Worm (Caenorhabditis elegans): ENCODE measurements around the gene hlh-32.

hlh-32 gene

DNA sequence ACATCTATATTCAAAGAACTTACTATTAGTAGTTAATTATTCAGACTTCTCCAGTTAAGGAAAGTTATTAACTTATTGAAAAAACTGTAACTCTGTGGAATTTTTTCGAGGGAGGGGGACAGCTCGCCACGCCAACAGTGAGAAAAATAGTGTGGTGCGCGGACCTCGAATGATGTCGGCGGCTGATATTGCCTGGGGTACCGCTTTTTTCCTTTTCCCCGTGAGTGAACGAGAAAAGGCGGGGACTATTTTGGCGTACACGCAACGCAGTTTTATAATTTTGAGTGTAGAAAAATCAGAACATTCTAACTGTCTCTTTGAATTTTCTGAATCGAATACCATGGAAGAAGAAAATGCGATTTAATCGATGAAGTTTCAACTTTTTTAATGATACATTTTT is 22.0 kb downstream of the hlh-32 start:
- TF ChIP-seq attf-6 (GFP tag; IDR thresholded peaks at IDR 0.05) = peak; percentile 58

DNA sequence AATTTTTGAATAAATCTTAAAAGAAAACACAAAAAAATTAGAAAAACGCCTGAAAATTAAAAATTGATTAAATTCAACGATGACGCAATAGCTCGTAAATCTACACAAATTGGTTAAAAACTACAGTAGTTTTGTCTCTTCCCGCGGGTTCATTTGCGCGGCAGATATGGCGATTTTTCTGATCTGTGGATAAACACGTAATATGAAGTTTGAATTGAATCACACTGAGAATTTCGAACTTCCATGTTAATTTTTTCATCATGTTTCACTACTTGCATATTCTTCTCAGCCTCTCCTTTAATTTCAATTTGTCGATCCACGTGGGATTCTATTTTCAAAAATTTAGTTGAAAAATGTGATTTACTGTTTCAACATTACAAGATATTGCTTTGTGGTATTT is 35.1 kb downstream of the hlh-32 start:
- TF ChIP-seq Y53G8AR.9 (GFP tag; conservative IDR thresholded peaks at IDR 0.05) = peak; percentile 85
- TF ChIP-seq ztf-22 (GFP tag; optimal IDR thresholded peaks at IDR 0.05) = peak; percentile 12
- TF ChIP-seq nfyb-1 (GFP tag; IDR thresholded peaks at IDR 0.05) = peak; percentile 68
- peak; percentile 79; the same call in 1 of the 2 replicates for TF ChIP-seq Y56A3A.18 (GFP tag; IDR thresholded peaks at IDR 0.05)
- TF ChIP-seq ztf-26 (tag; optimal IDR thresholded peaks at IDR 0.05) = peak; percentile 14
- TF ChIP-seq atf-7 (tag; optimal IDR thresholded peaks at IDR 0.05) = peak; percentile 36
- 0 out of 2 replicates have a peak, but pooled peaks have one; percentile 30 for TF ChIP-seq cebp-2 (GFP tag; IDR thresholded peaks at IDR 0.05)
- peak; percentile 21 for TF ChIP-seq nhr-90 (tag; optimal IDR thresholded peaks at IDR 0.05)
- TF ChIP-seq attf-6 (GFP tag; IDR thresholded peaks at IDR 0.05) = peak; percentile 93
- peak; percentile 20; the same call in 1 of the 2 replicates for TF ChIP-seq B0336.3 (GFP tag; IDR thresholded peaks at IDR 0.05)
- 0 out of 2 replicates have a peak, but pooled peaks have one; percentile 8 for TF ChIP-seq hmg-1.2 (GFP tag; IDR thresholded peaks at IDR 0.05)
- peak; percentile 43; the same call in 1 of the 2 replicates for TF ChIP-seq hsf-1 (GFP tag; IDR thresholded peaks at IDR 0.05)
- peak; percentile 66; the same call in 1 of the 2 replicates for TF ChIP-seq ekl-4 (GFP tag; IDR thresholded peaks at IDR 0.05)
- peak; percentile 83 for TF ChIP-seq repo-1 (tag; optimal IDR thresholded peaks at IDR 0.05)
- TF ChIP-seq tbp1 (GFP tag; optimal IDR thresholded peaks at IDR 0.05) = peak; percentile 36
- TF ChIP-seq egl-44 (GFP tag; IDR thresholded peaks at IDR 0.05) = 0 out of 2 replicates have a peak, but pooled peaks have one; percentile 8
- TF ChIP-seq pbrm-1 (GFP tag; IDR thresholded peaks at IDR 0.05) = peak; percentile 49; the same call in 1 of the 2 replicates
- peak; percentile 31 for TF ChIP-seq snpc-4 (GFP tag; optimal IDR thresholded peaks at IDR 0.05)
- TF ChIP-seq snpc-4 (tag; optimal IDR thresholded peaks at IDR 0.05) = peak in 3 of 4 experiments; percentile 57 to 84 (median 65)
- 0 out of 2 replicates have a peak, but pooled peaks have one; percentile 75 for TF ChIP-seq madf-3 (GFP tag; IDR thresholded peaks at IDR 0.05)
- peak; percentile 9 for TF ChIP-seq gei-17 (GFP tag; optimal IDR thresholded peaks at IDR 0.05)

DNA sequence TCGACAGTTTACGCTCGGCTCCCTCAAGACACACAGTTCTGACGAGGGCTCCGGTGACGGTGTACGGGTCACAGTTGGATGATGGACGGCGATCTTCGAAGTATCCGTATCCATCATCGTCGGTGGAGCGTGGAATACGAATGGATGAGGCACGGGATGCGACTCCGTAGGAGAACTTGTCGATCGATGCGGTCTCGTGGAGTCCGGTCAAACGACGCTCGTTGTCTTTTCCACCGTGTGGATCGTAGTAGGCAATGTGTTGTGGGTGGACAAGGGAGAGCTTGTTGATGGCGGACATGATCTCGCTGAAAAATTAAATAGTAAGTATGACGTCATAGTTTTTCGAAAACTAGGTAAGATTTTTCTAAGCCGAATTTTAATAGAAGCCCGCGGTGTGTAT is 35.7 kb downstream of the hlh-32 start:
- TF ChIP-seq mes-4 (tag; optimal IDR thresholded peaks at IDR 0.05) (no peak), C06A6.2 (GFP tag; conservative IDR thresholded peaks at IDR 0.05) (no peak; the same call in 1 of the 2 replicates), nhr-80 (tag; optimal IDR thresholded peaks at IDR 0.05) (no peak), ztf-25 (GFP tag; IDR thresholded peaks at IDR 0.05) (no peak), Y53F4B.3 (GFP tag; IDR thresholded peaks at IDR 0.05) (no peak), repo-1 (tag; optimal IDR thresholded peaks at IDR 0.05) (no peak), dox-1 (GFP tag; IDR thresholded peaks at IDR 0.05) (no peak), hmg-20 (GFP tag; IDR thresholded peaks at IDR 0.05) (no peak), athp-1 (tag; optimal IDR thresholded peaks at IDR 0.05) (no peak), pbrm-1 (GFP tag; IDR thresholded peaks at IDR 0.05) (no peak), Y79H2A.3 (GFP tag; conservative IDR thresholded peaks at IDR 0.05) (no peak), him-1 (tag; optimal IDR thresholded peaks at IDR 0.05) (no peak), D2030.7 (GFP tag; IDR thresholded peaks at IDR 0.05) (no peak), cebp-2 (GFP tag; IDR thresholded peaks at IDR 0.05) (0 out of 2 replicates have a peak, but pooled peaks have one; percentile 61), ccch-3 (GFP tag; optimal IDR thresholded peaks at IDR 0.05) (no peak), lin-35 (GFP tag; optimal IDR thresholded peaks at IDR 0.05) (no peak), mel-28 (tag; optimal IDR thresholded peaks at IDR 0.05; ENCODE audit: borderline replicate concordance) (no peak), ztf-26 (tag; optimal IDR thresholded peaks at IDR 0.05) (peak; percentile 55), F52B5.7 (tag; optimal IDR thresholded peaks at IDR 0.05) (peak; percentile 4), madf-10 (tag; optimal IDR thresholded peaks at IDR 0.05) (no peak), ceh-100 (GFP tag; IDR thresholded peaks at IDR 0.05) (no peak), Y95B8A.8 (GFP tag; IDR thresholded peaks at IDR 0.05) (0 out of 2 replicates have a peak, but pooled peaks have one; percentile 25), chd-7 (tag; optimal IDR thresholded peaks at IDR 0.05) (peak; percentile 44), mcd-1 (GFP tag; IDR thresholded peaks at IDR 0.05) (0 out of 2 replicates have a peak, but pooled peaks have one; percentile 14), B0035.1 (tag; optimal IDR thresholded peaks at IDR 0.05) (no peak), zfh-2 (GFP tag; conservative IDR thresholded peaks at IDR 0.05) (peak; percentile 49; the same call in 1 of the 2 replicates), attf-3 (GFP tag; conservative IDR thresholded peaks at IDR 0.05) (no peak), F57A8.1 (GFP tag; optimal IDR thresholded peaks at IDR 0.05) (no peak), bed-1 (GFP tag; IDR thresholded peaks at IDR 0.05) (no peak), B0336.3 (GFP tag; IDR thresholded peaks at IDR 0.05) (no peak)

Measured in whole organism, young adult.